Worm (Caenorhabditis elegans): Measurements from ENCODE around the gene nfyb-1.

DNA sequence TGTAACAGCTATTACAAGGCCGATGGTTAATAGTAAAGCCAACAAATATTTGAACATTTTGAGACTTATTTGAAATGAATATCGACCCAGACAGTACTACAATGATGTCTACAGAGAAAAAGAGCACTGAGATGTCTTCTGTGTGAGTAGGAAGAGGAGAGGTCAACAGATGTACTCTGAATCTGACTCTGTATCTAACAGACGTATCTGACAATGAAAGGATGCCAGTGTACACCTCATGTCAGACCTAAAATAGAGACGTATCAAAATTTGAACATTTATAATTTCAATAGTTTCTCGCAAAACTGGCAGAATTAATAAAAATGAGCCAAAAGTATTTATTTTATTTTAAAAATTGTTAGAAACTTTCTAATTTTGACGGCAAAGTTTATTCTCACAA lies 44.1 kb downstream of the nfyb-1 start, which contains the start of gene C24H12.8:
- TF ChIP-seq ceh-40 (GFP tag; IDR thresholded peaks at IDR 0.05) (no peak), Y67H2A.10 (GFP tag; conservative IDR thresholded peaks at IDR 0.05) (no peak), snpc-3.4 (tag; optimal IDR thresholded peaks at IDR 0.05) (no peak), mxl-1 (tag; optimal IDR thresholded peaks at IDR 0.05) (no peak), ztf-25 (GFP tag; IDR thresholded peaks at IDR 0.05) (no peak), F55B11.4 (tag; optimal IDR thresholded peaks at IDR 0.05; ENCODE audit: borderline replicate concordance, insufficient read depth) (no peak), ceh-79 (tag; optimal IDR thresholded peaks at IDR 0.05) (no peak), ccch-3 (GFP tag; optimal IDR thresholded peaks at IDR 0.05) (no peak), egl-44 (GFP tag; IDR thresholded peaks at IDR 0.05) (no peak), F23B12.7 (tag; optimal IDR thresholded peaks at IDR 0.05; ENCODE audit: insufficient read depth) (no peak)

Data from whole organism, young adult.